Worm (Caenorhabditis elegans) whole organism, midembryonic: ENCODE data around the gene str-248.
A peak's percentile ranks its signal among the peaks of the same experiment; 100 is the strongest.
"Not testable (repeated sequence)": the region's sequence is repeated elsewhere in the genome, so short reads cannot be mapped to it uniquely, and the experiment has no call there.

Experiments used
- T22C8.4 ChIP-seq: fragments of 200-800 bp; sonication (Bioruptor generic); IDR thresholded peaks from 2 replicates; pipeline ENCODE4 v1.3.6; 2022; ENCODE audit warnings: missing genetic modification characterization, missing compliant biosample characterization
- cog-1 ChIP-seq: sonication (generic microtip); optimal IDR thresholded peaks from 2 replicates; lab custom pipeline; 2016; ENCODE audit warnings: missing genetic modification characterization, missing compliant biosample characterization
- flt-1 ChIP-seq: fragments of 200-800 bp; sonication (Bioruptor generic); IDR thresholded peaks from 2 replicates; pipeline ENCODE4 v1.3.6; 2022; ENCODE audit warnings: missing genetic modification characterization, missing compliant biosample characterization
- klf-2 ChIP-seq: fragments of 200-800 bp; sonication (Bioruptor generic); conservative IDR thresholded peaks from 2 replicates; pipeline ENCODE4 v1.3.6; 2022; ENCODE audit warnings: missing genetic modification reagents, missing genetic modification characterization, missing compliant biosample characterization
- med-1 ChIP-seq: sonication (generic microtip); optimal IDR thresholded peaks from 2 replicates; lab custom pipeline; 2017; ENCODE audit warnings: missing genetic modification characterization, mild to moderate bottlenecking, missing compliant biosample characterization, antibody characterized with exemption, missing genetic modification reagents; ENCODE audit not compliant: insufficient read depth
- ref-1 ChIP-seq: fragments of 200-800 bp; sonication (Bioruptor generic); conservative IDR thresholded peaks from 2 replicates; pipeline ENCODE4 v1.3.6; 2022; ENCODE audit warnings: missing genetic modification reagents, missing genetic modification characterization, missing compliant biosample characterization
- tab-1 ChIP-seq: fragments of 200-800 bp; sonication (Bioruptor generic); IDR thresholded peaks from 2 replicates; pipeline ENCODE4 v1.3.6; 2022; ENCODE audit warnings: missing genetic modification characterization, missing compliant biosample characterization
- ztf-23 ChIP-seq: fragments of 200-800 bp; sonication (Bioruptor generic); IDR thresholded peaks from 2 replicates; pipeline ENCODE4 v1.3.6; 2022; ENCODE audit warnings: missing genetic modification reagents, missing genetic modification characterization, missing compliant biosample characterization
- ztf-29 ChIP-seq: fragments of 200-800 bp; sonication (Bioruptor generic); IDR thresholded peaks from 2 replicates; pipeline ENCODE4 v1.3.6; 2022; ENCODE audit warnings: missing genetic modification reagents, missing genetic modification characterization, missing compliant biosample characterization

str-248 gene

DNA sequence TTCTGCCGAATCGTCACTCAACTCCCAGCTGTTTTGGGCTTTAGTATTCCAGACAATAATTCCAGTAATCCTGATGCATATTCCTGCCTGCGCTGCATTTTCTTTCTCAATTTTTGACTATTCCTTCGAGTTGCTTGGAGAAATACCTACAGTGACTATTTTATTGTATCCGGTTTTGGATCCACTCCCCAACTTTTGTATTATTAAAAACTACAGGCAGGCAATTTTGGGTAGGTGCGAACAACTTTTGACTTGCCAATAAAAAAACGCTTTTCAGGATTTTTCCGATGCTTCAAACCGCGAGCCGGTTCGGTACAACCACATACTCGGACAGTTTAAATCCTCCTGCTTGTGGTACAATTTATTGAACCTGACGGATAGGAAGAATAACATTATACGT, 14.9 kb downstream of the str-248 start:
- no peak for TF ChIP-seq ref-1 (GFP tag; lab: Robert Waterston, UW)
- no peak for TF ChIP-seq tab-1 (GFP tag; lab: Robert Waterston, UW)
- TF ChIP-seq T22C8.4 (GFP tag; lab: Robert Waterston, UW) = no peak
- no peak for TF ChIP-seq ztf-29
- TF ChIP-seq med-1 (GFP tag; lab: Kevin White, UChicago) = no peak
- no peak for TF ChIP-seq ztf-23 (GFP tag; lab: Robert Waterston, UW)
- no peak for TF ChIP-seq cog-1 (tag; lab: Kevin White, UChicago)
- no peak for TF ChIP-seq flt-1 (GFP tag; lab: Robert Waterston, UW)
- TF ChIP-seq klf-2 (GFP tag; lab: Robert Waterston, UW) = no peak

ce11 chrV:15612886-15613285, 16.6 kb downstream of the str-248 start, which contains the start of gene str-263:
Gene str-263, plus strand, starts transcription at chrV:15613186.
- TF ChIP-seq ref-1 (GFP tag; lab: Robert Waterston, UW) (no peak), tab-1 (GFP tag; lab: Robert Waterston, UW) (no peak), flt-1 (GFP tag; lab: Robert Waterston, UW) (no peak), med-1 (GFP tag; lab: Kevin White, UChicago) (no peak), cog-1 (tag; lab: Kevin White, UChicago) (no peak), ztf-23 (GFP tag; lab: Robert Waterston, UW) (no peak), klf-2 (GFP tag; lab: Robert Waterston, UW) (no peak), T22C8.4 (GFP tag; lab: Robert Waterston, UW) (no peak)

DNA sequence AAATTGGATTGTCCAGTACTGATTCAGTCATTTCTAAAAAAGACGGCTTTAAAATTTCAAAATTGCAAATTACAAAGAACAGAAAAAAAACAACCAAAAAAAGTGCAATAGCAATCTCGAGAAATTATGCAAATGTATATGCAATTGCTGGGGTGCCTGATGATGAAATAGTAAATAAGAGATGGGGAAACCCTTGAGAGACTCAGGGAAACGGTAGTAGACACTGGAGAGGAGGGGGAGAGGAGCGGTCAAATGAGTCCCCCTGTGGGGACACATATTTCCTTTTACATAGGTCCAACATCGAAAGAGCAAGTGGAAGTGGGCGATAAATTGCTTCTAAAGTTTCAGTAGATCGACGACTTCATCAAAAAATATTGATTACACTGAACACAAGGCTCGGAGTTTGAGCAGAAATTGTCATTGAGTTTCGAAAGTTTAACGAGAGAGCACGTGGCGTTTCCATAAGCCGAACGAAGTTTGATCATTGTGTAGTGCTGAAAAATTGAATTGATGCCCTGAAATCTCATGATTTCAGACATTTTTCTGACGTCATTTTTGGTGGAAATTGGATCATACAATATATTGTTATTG, 19.0 kb downstream of the str-248 start, which contains the start of the genes fbxa-153 and str-12:
TSS of gene fbxa-153 (minus strand) at position 35 of the 591 bp plus-strand sequence.
TSS of gene str-12 (plus strand) at position 541 of the 591 bp plus-strand sequence.
- TF ChIP-seq cog-1 (tag; lab: Kevin White, UChicago) (peak; percentile 22), T22C8.4 (GFP tag; lab: Robert Waterston, UW) (no peak), tab-1 (GFP tag; lab: Robert Waterston, UW) (no peak), flt-1 (GFP tag; lab: Robert Waterston, UW) (peak; percentile 45), klf-2 (GFP tag; lab: Robert Waterston, UW) (no peak)

- TF ChIP-seq flt-1 (GFP tag; lab: Robert Waterston, UW) = no peak
- TF ChIP-seq T22C8.4 (GFP tag; lab: Robert Waterston, UW) = no peak
- no peak for TF ChIP-seq cog-1 (tag; lab: Kevin White, UChicago)
- no peak for TF ChIP-seq ztf-29
- TF ChIP-seq ztf-23 (GFP tag; lab: Robert Waterston, UW) = no peak
- TF ChIP-seq klf-2 (GFP tag; lab: Robert Waterston, UW) = no peak
- TF ChIP-seq med-1 (GFP tag; lab: Kevin White, UChicago) = no peak
- no peak for TF ChIP-seq tab-1 (GFP tag; lab: Robert Waterston, UW)
- no peak for TF ChIP-seq ref-1 (GFP tag; lab: Robert Waterston, UW)
These were observed 24.4 kb downstream of the str-248 start, which contains the start of gene fbxa-154 for ce11 chrV:15605045-15605444. Gene fbxa-154, minus strand, starts transcription at chrV:15605145.

DNA sequence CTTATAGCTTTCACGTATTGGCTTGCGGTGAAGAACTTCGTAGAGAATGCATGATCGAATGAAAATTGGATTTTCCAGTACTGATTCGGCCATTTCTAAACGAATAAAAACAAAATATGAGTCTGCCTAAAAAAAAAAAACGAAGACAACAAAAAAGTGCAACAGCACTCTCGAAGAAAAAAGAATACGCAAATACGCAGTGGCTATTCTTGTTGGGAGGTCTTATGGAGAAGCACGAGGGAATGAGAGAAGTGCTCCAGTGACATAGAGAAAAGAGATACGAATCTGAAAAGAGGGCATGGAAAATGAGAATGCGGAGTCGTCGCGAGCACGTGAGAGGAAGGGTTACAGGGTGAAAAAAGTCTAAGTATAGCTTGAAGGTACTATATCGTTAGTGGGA, 27.2 kb downstream of the str-248 start, which contains the start of gene fbxa-152:
TSS of gene fbxa-152 (minus strand) at position 101 of the 400 bp plus-strand sequence.
- no peak for TF ChIP-seq cog-1 (tag; lab: Kevin White, UChicago)
- no peak for TF ChIP-seq ref-1 (GFP tag; lab: Robert Waterston, UW)
- TF ChIP-seq med-1 (GFP tag; lab: Kevin White, UChicago) = no peak
- no peak for TF ChIP-seq ztf-23 (GFP tag; lab: Robert Waterston, UW)
- no peak for TF ChIP-seq flt-1 (GFP tag; lab: Robert Waterston, UW)
- no peak for TF ChIP-seq T22C8.4 (GFP tag; lab: Robert Waterston, UW)
- no peak for TF ChIP-seq tab-1 (GFP tag; lab: Robert Waterston, UW)

DNA sequence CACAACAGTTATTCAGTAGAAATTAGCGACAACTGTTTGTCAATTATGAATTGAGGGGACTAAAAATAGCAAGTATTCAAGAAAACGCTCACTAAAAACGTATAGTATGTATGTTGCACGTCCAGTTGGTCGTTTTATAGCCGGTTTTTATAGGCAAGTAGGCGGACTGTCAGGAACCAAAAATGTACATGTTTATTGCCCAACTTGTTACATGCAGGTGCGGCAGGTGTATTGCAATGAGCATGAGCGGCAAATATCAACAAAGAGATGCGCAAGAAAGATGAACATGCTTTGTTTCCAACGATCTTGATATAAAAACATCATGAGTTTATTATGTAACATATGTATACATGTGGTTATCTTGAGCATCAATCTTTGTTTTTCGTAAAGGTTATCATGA, 29.7 kb downstream of the str-248 start, which contains the start of gene B0391.14:
TSS of gene B0391.14 (minus strand) at position 101 of the 400 bp plus-strand sequence.
- TF ChIP-seq cog-1 (tag; lab: Kevin White, UChicago); med-1 (GFP tag; lab: Kevin White, UChicago); flt-1 (GFP tag; lab: Robert Waterston, UW): not testable (repeated sequence)

ce11 chrV:15594573-15594972, 34.9 kb downstream of the str-248 start, which contains the start of gene fbxa-139:
Gene fbxa-139, minus strand, starts transcription at chrV:15594673.
- TF ChIP-seq ztf-23 (GFP tag; lab: Robert Waterston, UW) (no peak), ztf-29 (no peak), med-1 (GFP tag; lab: Kevin White, UChicago) (no peak), ref-1 (GFP tag; lab: Robert Waterston, UW) (no peak), flt-1 (GFP tag; lab: Robert Waterston, UW) (no peak), cog-1 (tag; lab: Kevin White, UChicago) (no peak), klf-2 (GFP tag; lab: Robert Waterston, UW) (no peak), tab-1 (GFP tag; lab: Robert Waterston, UW) (no peak), T22C8.4 (GFP tag; lab: Robert Waterston, UW) (no peak)

DNA sequence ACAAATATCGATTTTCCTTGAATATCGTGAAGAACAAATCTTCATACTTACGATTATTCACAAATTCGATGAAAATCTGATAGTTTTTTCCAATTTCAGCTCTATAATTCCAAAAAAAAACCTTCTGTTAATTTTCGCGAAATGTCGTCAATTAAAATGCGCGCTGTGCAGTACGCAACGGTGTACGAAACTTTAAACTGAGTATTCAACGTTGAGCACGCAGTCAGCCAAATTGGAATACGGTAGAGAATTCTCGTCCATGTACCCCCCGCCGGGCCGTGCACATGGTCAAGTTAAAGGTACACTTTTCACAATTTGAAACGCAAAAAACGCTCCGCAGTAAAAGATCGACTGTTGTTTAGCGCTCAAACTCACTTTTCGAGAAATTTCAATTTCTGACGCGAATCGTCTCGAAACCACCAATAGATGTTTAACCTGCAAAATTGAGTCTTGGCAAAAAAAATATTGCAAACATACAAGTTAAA, 39.2 kb downstream of the str-248 start, which contains the start of gene F28F8.7:
TSS of gene F28F8.7 (minus strand) at position 435 of the 485 bp plus-strand sequence.
- not testable (repeated sequence) for TF ChIP-seq ref-1 (GFP tag; lab: Robert Waterston, UW); klf-2 (GFP tag; lab: Robert Waterston, UW); cog-1 (tag; lab: Kevin White, UChicago)

DNA sequence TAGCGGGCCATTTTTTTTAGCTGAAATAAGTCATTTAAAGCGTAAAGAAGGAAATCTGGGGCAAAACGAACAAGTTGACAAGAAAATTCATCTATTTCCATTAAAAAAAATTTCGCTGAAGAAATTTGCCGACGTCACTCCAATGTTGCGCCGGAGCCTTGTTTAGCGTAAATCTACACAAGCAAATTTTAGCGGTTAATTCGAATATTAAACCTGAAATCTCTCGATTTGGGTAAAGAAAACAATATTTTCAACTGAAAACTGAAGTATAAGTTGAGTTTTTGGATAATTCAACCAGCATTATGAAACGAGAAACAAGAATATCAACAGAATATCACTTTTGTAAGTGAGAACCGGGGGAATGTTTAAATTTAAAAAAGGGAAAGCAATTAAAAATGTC, 51.1 kb downstream of the str-248 start, which contains the start of gene F28F8.9:
TSS of gene F28F8.9 (minus strand) at position 288 of the 400 bp plus-strand sequence.
- TF ChIP-seq flt-1 (GFP tag; lab: Robert Waterston, UW) (no peak), cog-1 (tag; lab: Kevin White, UChicago) (no peak), klf-2 (GFP tag; lab: Robert Waterston, UW) (no peak), ref-1 (GFP tag; lab: Robert Waterston, UW) (no peak), med-1 (GFP tag; lab: Kevin White, UChicago) (no peak), tab-1 (GFP tag; lab: Robert Waterston, UW) (no peak), ztf-23 (GFP tag; lab: Robert Waterston, UW) (no peak), T22C8.4 (GFP tag; lab: Robert Waterston, UW) (no peak), ztf-29 (no peak)
